Fruit fly (Drosophila melanogaster) whole organism, embryonic: ENCODE data around the gene CG42237.

Experiments used
- BEAF-32 ChIP-seq: fragments of 200-800 bp; sonication (Bioruptor generic); optimal IDR thresholded peaks from 3 replicates; lab custom pipeline; 2017; ENCODE audit warnings: missing biosample characterization, missing genetic modification characterization, mild to moderate bottlenecking, moderate library complexity, missing genetic modification reagents
- Bgb ChIP-seq: fragments of 200-800 bp; sonication (Bioruptor generic); IDR thresholded peaks from 2 replicates; pipeline ENCODE4 v1.3.6; 2022; ENCODE audit warnings: missing biosample characterization, missing genetic modification characterization; ENCODE audit not compliant: partially characterized antibody
- CG10209 ChIP-seq: fragments of 200-800 bp; sonication (Bioruptor generic); optimal IDR thresholded peaks from 3 replicates; lab custom pipeline; 2017; ENCODE audit warnings: missing biosample characterization, mild to moderate bottlenecking, missing genetic modification characterization, missing genetic modification reagents
- CG1024 ChIP-seq: fragments of 200-800 bp; sonication (Bioruptor generic); IDR thresholded peaks from 2 replicates; pipeline ENCODE4 v1.3.6; 2022; ENCODE audit warnings: missing biosample characterization, missing genetic modification characterization
- CG12155 ChIP-seq: fragments of 200-800 bp; sonication (Bioruptor generic); optimal IDR thresholded peaks from 3 replicates; lab custom pipeline; 2016; ENCODE audit warnings: missing biosample characterization, missing genetic modification characterization
- CG13296 ChIP-seq: fragments of 200-800 bp; sonication (Bioruptor generic); optimal IDR thresholded peaks from 3 replicates; lab custom pipeline; 2018; ENCODE audit warnings: missing biosample characterization, mild to moderate bottlenecking, missing genetic modification characterization
- CG15269 ChIP-seq: fragments of 200-800 bp; sonication (Bioruptor generic); optimal IDR thresholded peaks from 2 replicates; lab custom pipeline; 2018; ENCODE audit warnings: missing biosample characterization, mild to moderate bottlenecking, missing genetic modification characterization, moderate library complexity
- CG17359 ChIP-seq: fragments of 200-800 bp; sonication (Bioruptor generic); optimal IDR thresholded peaks from 3 replicates; lab custom pipeline; 2018; ENCODE audit warnings: missing biosample characterization, mild to moderate bottlenecking, missing genetic modification characterization, moderate library complexity
- CG17385 ChIP-seq: fragments of 200-800 bp; sonication (Bioruptor generic); optimal IDR thresholded peaks from 3 replicates; lab custom pipeline; 2018; ENCODE audit warnings: missing biosample characterization, mild to moderate bottlenecking, missing genetic modification characterization
- CG17829 ChIP-seq: fragments of 200-800 bp; optimal IDR thresholded peaks from 2 replicates; lab custom pipeline; 2019; ENCODE audit warnings: missing biosample characterization, mild to moderate bottlenecking, missing genetic modification characterization, moderate library complexity
- CG3163 ChIP-seq: fragments of 200-800 bp; sonication (Bioruptor generic); optimal IDR thresholded peaks from 3 replicates; lab custom pipeline; 2016; ENCODE audit warnings: missing biosample characterization, missing genetic modification characterization
- CG3847 ChIP-seq: fragments of 200-800 bp; sonication (Bioruptor generic); IDR thresholded peaks from 2 replicates; pipeline ENCODE4 v1.3.6; 2022; ENCODE audit warnings: missing biosample characterization, missing genetic modification characterization
- CG6272 ChIP-seq: fragments of 200-800 bp; sonication (Bioruptor generic); IDR thresholded peaks from 2 replicates; pipeline ENCODE4 v1.3.6; 2022; ENCODE audit warnings: missing biosample characterization, missing genetic modification characterization
- CG8359 ChIP-seq: fragments of 200-800 bp; sonication (Bioruptor generic); optimal IDR thresholded peaks from 2 replicates; lab custom pipeline; 2017; ENCODE audit warnings: missing biosample characterization, mild to moderate bottlenecking, missing genetic modification characterization, borderline replicate concordance
- CG8924 ChIP-seq: fragments of 200-800 bp; optimal IDR thresholded peaks from 3 replicates; lab custom pipeline; 2019; ENCODE audit warnings: missing biosample characterization, mild to moderate bottlenecking, missing genetic modification characterization, moderate library complexity
- CG9876 ChIP-seq: fragments of 200-800 bp; sonication (Bioruptor generic); optimal IDR thresholded peaks from 2 replicates; lab custom pipeline; 2016; ENCODE audit warnings: missing biosample characterization, missing genetic modification characterization
- Chrac-16 ChIP-seq: fragments of 200-800 bp; sonication (Bioruptor generic); optimal IDR thresholded peaks from 3 replicates; lab custom pipeline; 2016; ENCODE audit warnings: missing biosample characterization, missing genetic modification characterization
- CrebB ChIP-seq: fragments of 200-800 bp; sonication (Bioruptor generic); optimal IDR thresholded peaks from 3 replicates; lab custom pipeline; 2018; ENCODE audit warnings: missing biosample characterization, mild to moderate bottlenecking, missing genetic modification characterization
- Dbx ChIP-seq: fragments of 200-800 bp; sonication (Bioruptor generic); IDR thresholded peaks from 3 replicates; pipeline ENCODE4 v1.3.6; 2022; ENCODE audit warnings: missing biosample characterization, missing genetic modification characterization
- Doc2 ChIP-seq: fragments of 200-800 bp; sonication (Bioruptor generic); IDR thresholded peaks from 2 replicates; pipeline ENCODE4 v1.3.6; 2022; ENCODE audit warnings: missing biosample characterization, missing genetic modification characterization
- HHEX ChIP-seq: fragments of 200-800 bp; sonication (Bioruptor generic); optimal IDR thresholded peaks from 3 replicates; lab custom pipeline; 2017; ENCODE audit warnings: missing biosample characterization, mild to moderate bottlenecking, missing genetic modification characterization, missing genetic modification reagents
- HLH3B ChIP-seq: fragments of 200-800 bp; sonication (Bioruptor generic); IDR thresholded peaks from 2 replicates; pipeline ENCODE4 v1.3.6; 2022; ENCODE audit warnings: missing biosample characterization, missing genetic modification characterization
- HLH54F ChIP-seq: fragments of 200-800 bp; sonication (Bioruptor generic); optimal IDR thresholded peaks from 3 replicates; lab custom pipeline; 2016; ENCODE audit warnings: missing biosample characterization, missing genetic modification characterization
- Hmr ChIP-seq: fragments of 200-800 bp; sonication (Bioruptor generic); optimal IDR thresholded peaks from 3 replicates; lab custom pipeline; 2017; ENCODE audit warnings: mild to moderate bottlenecking, missing biosample characterization, missing genetic modification reagents, missing genetic modification characterization
- Lim3 ChIP-seq: fragments of 200-800 bp; sonication (Bioruptor generic); IDR thresholded peaks from 2 replicates; pipeline ENCODE4 v1.3.6; 2022; ENCODE audit warnings: missing biosample characterization, missing genetic modification characterization
- Mrtf ChIP-seq: fragments of 200-800 bp; sonication (Bioruptor generic); IDR thresholded peaks from 3 replicates; pipeline ENCODE4 v1.3.6; 2022; ENCODE audit warnings: missing biosample characterization, missing genetic modification characterization
- Opbp ChIP-seq: fragments of 200-800 bp; sonication (Bioruptor generic); IDR thresholded peaks from 3 replicates; pipeline ENCODE4 v1.3.6; 2022; ENCODE audit warnings: missing biosample characterization, missing genetic modification characterization; ENCODE audit not compliant: partially characterized antibody
- Sry-δ ChIP-seq: fragments of 200-800 bp; sonication (Bioruptor generic); optimal IDR thresholded peaks from 2 replicates; lab custom pipeline; 2016; ENCODE audit warnings: missing biosample characterization, missing genetic modification characterization
- Ssrp ChIP-seq: fragments of 200-800 bp; sonication (Bioruptor generic); optimal IDR thresholded peaks from 2 replicates; lab custom pipeline; 2018; ENCODE audit warnings: missing biosample characterization, mild to moderate bottlenecking, missing genetic modification characterization, moderate library complexity
- Vsx1 ChIP-seq: fragments of 200-800 bp; sonication (Bioruptor generic); optimal IDR thresholded peaks from 2 replicates; lab custom pipeline; 2017; ENCODE audit warnings: missing biosample characterization, mild to moderate bottlenecking, missing genetic modification characterization, missing genetic modification reagents
- amos ChIP-seq: fragments of 200-800 bp; sonication (Bioruptor generic); IDR thresholded peaks from 2 replicates; pipeline ENCODE4 v1.3.6; 2022; ENCODE audit warnings: missing biosample characterization, missing genetic modification characterization; ENCODE audit not compliant: partially characterized antibody
- ato ChIP-seq: fragments of 200-800 bp; sonication (Bioruptor generic); IDR thresholded peaks from 2 replicates; pipeline ENCODE4 v1.3.6; 2022; ENCODE audit warnings: missing biosample characterization, missing genetic modification characterization; ENCODE audit not compliant: partially characterized antibody
- bab2 ChIP-seq: fragments of 200-800 bp; sonication (Bioruptor generic); optimal IDR thresholded peaks from 2 replicates; lab custom pipeline; 2016; ENCODE audit warnings: missing biosample characterization, missing genetic modification characterization
- bigmax ChIP-seq: fragments of 200-800 bp; sonication (Bioruptor generic); optimal IDR thresholded peaks from 2 replicates; lab custom pipeline; 2018; ENCODE audit warnings: missing biosample characterization, mild to moderate bottlenecking, missing genetic modification characterization
- bsh ChIP-seq, 2 experiments: fragments of 200-800 bp; sonication (Bioruptor generic); optimal IDR thresholded peaks; 2 replicates each; lab custom pipeline; 2017 to 2018; ENCODE audit warnings: mild to moderate bottlenecking in 2 of 2, missing biosample characterization in 2 of 2, missing genetic modification characterization in 2 of 2, moderate library complexity in 1 of 2
- cg ChIP-seq: fragments of 200-800 bp; sonication (Bioruptor generic); optimal IDR thresholded peaks from 3 replicates; lab custom pipeline; 2019; ENCODE audit warnings: missing biosample characterization, mild to moderate bottlenecking, missing genetic modification characterization, moderate library complexity
- chinmo ChIP-seq: fragments of 200-800 bp; sonication (Bioruptor generic); IDR thresholded peaks from 4 replicates; pipeline ENCODE4 v1.3.6; 2022; ENCODE audit warnings: missing biosample characterization, missing genetic modification characterization; ENCODE audit not compliant: partially characterized antibody
- gce ChIP-seq: fragments of 200-800 bp; sonication (Bioruptor generic); IDR thresholded peaks from 3 replicates; pipeline ENCODE4 v1.3.6; 2022; ENCODE audit warnings: missing biosample characterization, missing genetic modification characterization
- hbn ChIP-seq: fragments of 200-800 bp; sonication (Bioruptor generic); IDR thresholded peaks from 2 replicates; pipeline ENCODE4 v1.3.6; 2022; ENCODE audit warnings: missing biosample characterization, missing genetic modification characterization; ENCODE audit not compliant: partially characterized antibody
- ken ChIP-seq: fragments of 200-800 bp; sonication (Bioruptor generic); IDR thresholded peaks from 3 replicates; pipeline ENCODE4 v1.3.6; 2022; ENCODE audit warnings: missing biosample characterization, missing genetic modification characterization
- lilli ChIP-seq: fragments of 200-800 bp; sonication (Bioruptor generic); optimal IDR thresholded peaks from 3 replicates; lab custom pipeline; 2016; ENCODE audit warnings: missing biosample characterization, missing genetic modification characterization
- nau ChIP-seq: fragments of 200-800 bp; sonication (Bioruptor generic); optimal IDR thresholded peaks from 3 replicates; lab custom pipeline; 2017; ENCODE audit warnings: missing biosample characterization, mild to moderate bottlenecking, missing genetic modification characterization, missing genetic modification reagents
- onecut ChIP-seq: fragments of 200-800 bp; sonication (Bioruptor generic); IDR thresholded peaks from 2 replicates; pipeline ENCODE4 v1.3.6; 2022; ENCODE audit warnings: missing biosample characterization, missing genetic modification characterization
- sc ChIP-seq, 3 experiments: fragments of >200 bp in 2 of 3; fragments of 200-800 bp in 1 of 3; sonication (Bioruptor generic) in 1 of 3; optimal IDR thresholded peaks; 2 replicates in 2 of 3; 3 replicates in 1 of 3; lab custom pipeline; 2017; ENCODE audit warnings: mild to moderate bottlenecking in 1 of 3, missing biosample characterization in 1 of 3, missing genetic modification characterization in 1 of 3, missing genetic modification reagents in 1 of 3
- so ChIP-seq: fragments of 200-800 bp; sonication (Bioruptor generic); IDR thresholded peaks from 3 replicates; pipeline ENCODE4 v1.3.6; 2022; ENCODE audit warnings: missing biosample characterization, missing genetic modification characterization
- tio ChIP-seq: fragments of 200-800 bp; sonication (Bioruptor generic); optimal IDR thresholded peaks from 2 replicates; lab custom pipeline; 2017; ENCODE audit warnings: missing biosample characterization, missing genetic modification characterization, inconsistent platforms
- trh ChIP-seq: fragments of 200-800 bp; sonication (Bioruptor generic); optimal IDR thresholded peaks from 2 replicates; lab custom pipeline; 2016; ENCODE audit warnings: missing biosample characterization, missing genetic modification characterization
- unc-4 ChIP-seq: fragments of 200-800 bp; sonication (Bioruptor generic); IDR thresholded peaks from 2 replicates; pipeline ENCODE4 v1.3.6; 2022; ENCODE audit warnings: missing biosample characterization, missing genetic modification characterization; ENCODE audit not compliant: partially characterized antibody
- wor ChIP-seq: fragments of 200-800 bp; sonication (Bioruptor generic); IDR thresholded peaks from 2 replicates; pipeline ENCODE4 v1.3.6; 2022; ENCODE audit warnings: missing biosample characterization, missing genetic modification characterization
- yki ChIP-seq: fragments of >200 bp; optimal IDR thresholded peaks from 3 replicates; lab custom pipeline; 2018

The CG42237 gene

DNA sequence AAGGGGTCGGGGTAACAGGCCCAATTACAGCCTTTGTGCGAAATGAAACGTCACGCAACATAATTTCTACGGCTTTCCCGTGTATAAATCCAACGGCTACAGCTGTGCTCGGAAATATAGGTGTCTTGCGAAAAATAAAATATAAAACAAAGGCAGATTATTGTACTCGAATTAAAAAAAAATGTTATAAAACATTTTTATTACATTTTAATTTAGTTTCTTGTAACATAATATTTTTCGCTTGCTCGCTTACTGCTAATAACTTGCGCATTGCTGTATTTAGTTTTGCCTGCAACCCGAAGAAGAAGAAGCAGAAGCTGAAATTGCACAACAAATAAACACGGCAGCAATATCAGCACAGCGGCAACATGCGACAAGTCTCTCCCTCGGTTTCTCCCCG, 28.2 kb downstream of the CG42237 start (continued):
- TF ChIP-seq CG13296 (GFP tag; lab: Kevin White, UChicago), result peak; percentile 31
- no peak for TF ChIP-seq lilli
- 0 out of 3 replicates have a peak, but pooled peaks have one; percentile 13 for TF ChIP-seq so (GFP tag; lab: Robert Waterston, UW)
- no peak for TF ChIP-seq Opbp (GFP tag; lab: Robert Waterston, UW)
- TF ChIP-seq CG3163 (GFP tag; lab: Kevin White, UChicago), result no peak
- no peak for TF ChIP-seq Vsx1 (GFP tag; lab: Kevin White, UChicago)
- peak; percentile 26 for TF ChIP-seq Ssrp
- no peak for TF ChIP-seq amos (GFP tag; lab: Robert Waterston, UW)
- TF ChIP-seq ken (GFP tag; lab: Robert Waterston, UW), result no peak
- no peak for TF ChIP-seq ato
- no peak for TF ChIP-seq Doc2
- TF ChIP-seq bab2 (GFP tag; lab: Kevin White, UChicago), result no peak
- TF ChIP-seq CG17359, result peak; percentile 66
- TF ChIP-seq HLH3B, result peak; percentile 56
- peak; percentile 3 for TF ChIP-seq CG8924 (tag; lab: Kevin White, UChicago)
- no peak for TF ChIP-seq Bgb (GFP tag; lab: Robert Waterston, UW)
- TF ChIP-seq nau, result peak; percentile 2
- no peak for TF ChIP-seq CG1024 (GFP tag; lab: Robert Waterston, UW)
- peak; percentile 20 for TF ChIP-seq CG17829 (tag; lab: Kevin White, UChicago)
- no peak for TF ChIP-seq wor
- no peak for TF ChIP-seq CG8359 (GFP tag; lab: Kevin White, UChicago)
- TF ChIP-seq yki (lab: Kevin White, UChicago), result no peak
- peak; percentile 36 for TF ChIP-seq CG10209 (GFP tag; lab: Kevin White, UChicago)
- TF ChIP-seq bigmax (GFP tag; lab: Kevin White, UChicago), result no peak
- peak; percentile 54 for TF ChIP-seq CG15269
- TF ChIP-seq sc (optimal IDR thresholded peaks at IDR 0.05; lab: Kevin White, UChicago), result no peak
- no peak for TF ChIP-seq sc (GFP tag; optimal IDR thresholded peaks at IDR 0.05; lab: Kevin White, UChicago)
- TF ChIP-seq CG3847 (GFP tag; lab: Robert Waterston, UW), result no peak
- no peak for TF ChIP-seq chinmo
- TF ChIP-seq bsh (GFP tag; optimal IDR thresholded peaks at IDR 0.05; lab: Kevin White, UChicago), result peak; percentile 47
- TF ChIP-seq trh (GFP tag; lab: Kevin White, UChicago), result no peak
- no peak for TF ChIP-seq gce (GFP tag; lab: Robert Waterston, UW)
- TF ChIP-seq Mrtf (GFP tag; lab: Robert Waterston, UW), result no peak
- TF ChIP-seq Dbx (GFP tag; lab: Robert Waterston, UW), result no peak
- 0 out of 2 replicates have a peak, but pooled peaks have one; percentile 7 for TF ChIP-seq onecut
- TF ChIP-seq Chrac-16, result peak; percentile 20
- TF ChIP-seq Sry-δ (GFP tag; lab: Kevin White, UChicago), result no peak
- TF ChIP-seq HHEX, result no peak
- no peak for TF ChIP-seq Lim3 (GFP tag; lab: Robert Waterston, UW)
- TF ChIP-seq BEAF-32 (GFP tag; lab: Kevin White, UChicago), result no peak
- no peak for TF ChIP-seq tio (GFP tag; lab: Kevin White, UChicago)
- no peak for TF ChIP-seq HLH54F (GFP tag; lab: Kevin White, UChicago)
- no peak for TF ChIP-seq Hmr (GFP tag; lab: Kevin White, UChicago)
- no peak for TF ChIP-seq CG9876 (GFP tag; lab: Kevin White, UChicago)
- no peak for TF ChIP-seq unc-4
- no peak for TF ChIP-seq cg (GFP tag; lab: Kevin White, UChicago)
- peak; percentile 61 for TF ChIP-seq CG17385
- TF ChIP-seq hbn (GFP tag; lab: Robert Waterston, UW), result no peak
- no peak for TF ChIP-seq CG12155 (GFP tag; lab: Kevin White, UChicago)
- TF ChIP-seq CrebB (tag; lab: Kevin White, UChicago), result no peak
- no peak for TF ChIP-seq CG6272 (GFP tag; lab: Robert Waterston, UW)
